Worm (Caenorhabditis elegans): ENCODE measurements around the gene M04B2.4.

Gene M04B2.4

DNA sequence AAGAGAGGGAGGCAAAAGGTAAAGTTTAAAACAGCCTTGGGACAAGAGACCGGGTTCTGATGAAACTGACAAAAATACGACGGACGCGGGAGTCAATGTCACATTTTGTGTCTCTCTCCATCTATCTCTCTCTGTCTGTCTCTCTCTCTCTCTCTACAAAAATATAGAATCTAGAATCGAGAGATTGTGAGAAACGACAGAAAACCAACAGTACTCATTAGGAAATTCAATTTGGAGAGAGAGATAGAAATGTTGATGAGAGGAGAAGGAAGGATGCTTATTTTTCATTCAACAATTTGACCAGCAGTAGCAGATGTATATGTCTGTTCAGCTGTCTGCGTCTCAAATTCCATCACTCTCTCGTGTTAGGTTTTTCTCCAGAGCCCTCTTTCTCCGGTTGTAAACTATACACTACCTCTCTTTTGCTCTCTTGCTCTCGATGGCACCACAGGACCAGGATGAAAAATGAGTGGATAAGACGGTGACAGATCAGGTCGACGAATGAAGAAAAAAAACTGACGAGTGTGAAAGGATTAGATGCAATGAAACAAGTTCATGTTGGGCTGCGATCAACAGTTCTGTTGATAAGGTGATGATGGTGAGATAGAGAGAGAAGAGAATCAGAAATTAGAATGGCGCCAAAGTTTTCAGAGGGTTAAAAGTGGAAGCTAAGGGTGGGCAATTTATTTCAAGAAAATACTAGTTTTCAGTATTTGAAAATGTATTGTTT, 31.1 kb downstream of the M04B2.4 start:
- TF ChIP-seq mcd-1 (GFP tag; IDR thresholded peaks at IDR 0.05) (no peak; the same call in 1 of the 2 replicates), attf-5 (GFP tag; optimal IDR thresholded peaks at IDR 0.05) (peak; percentile 30), ztf-26 (tag; optimal IDR thresholded peaks at IDR 0.05) (peak; percentile 44), cebp-1 (GFP tag; IDR thresholded peaks at IDR 0.05) (no peak), cebp-1 (tag; optimal IDR thresholded peaks at IDR 0.05) (peak; percentile 44)

DNA sequence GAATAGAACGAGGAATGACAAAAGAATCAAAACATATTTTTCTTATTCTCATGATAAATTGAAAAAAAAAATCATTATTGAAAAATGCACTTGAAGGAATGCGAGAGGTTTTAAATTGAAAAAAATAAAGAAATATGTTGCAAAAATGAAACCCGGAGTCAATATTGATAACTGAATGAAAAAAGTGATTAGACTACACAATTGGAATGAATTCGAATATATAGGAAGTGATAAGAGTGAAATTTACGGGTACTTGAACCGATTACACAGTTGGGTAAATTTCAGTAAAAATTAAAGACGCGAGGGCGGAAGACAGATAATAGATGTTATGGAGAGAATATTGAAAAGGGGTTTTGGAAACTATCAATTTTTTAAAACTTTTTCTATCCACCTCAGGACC, 31.8 kb downstream of the M04B2.4 start:
- no peak for TF ChIP-seq lin-26 (GFP tag; IDR thresholded peaks at IDR 0.05)
- no peak for TF ChIP-seq madf-6 (GFP tag; IDR thresholded peaks at IDR 0.05)
- TF ChIP-seq C17E4.6 (GFP tag; IDR thresholded peaks at IDR 0.05): no peak
- no peak for TF ChIP-seq madf-8 (GFP tag; conservative IDR thresholded peaks at IDR 0.05)
- peak; percentile 28 for TF ChIP-seq nhr-80 (tag; optimal IDR thresholded peaks at IDR 0.05)
- no peak for TF ChIP-seq pha-4 (tag; optimal IDR thresholded peaks at IDR 0.05)
- no peak for TF ChIP-seq mxl-1 (tag; optimal IDR thresholded peaks at IDR 0.05)

DNA sequence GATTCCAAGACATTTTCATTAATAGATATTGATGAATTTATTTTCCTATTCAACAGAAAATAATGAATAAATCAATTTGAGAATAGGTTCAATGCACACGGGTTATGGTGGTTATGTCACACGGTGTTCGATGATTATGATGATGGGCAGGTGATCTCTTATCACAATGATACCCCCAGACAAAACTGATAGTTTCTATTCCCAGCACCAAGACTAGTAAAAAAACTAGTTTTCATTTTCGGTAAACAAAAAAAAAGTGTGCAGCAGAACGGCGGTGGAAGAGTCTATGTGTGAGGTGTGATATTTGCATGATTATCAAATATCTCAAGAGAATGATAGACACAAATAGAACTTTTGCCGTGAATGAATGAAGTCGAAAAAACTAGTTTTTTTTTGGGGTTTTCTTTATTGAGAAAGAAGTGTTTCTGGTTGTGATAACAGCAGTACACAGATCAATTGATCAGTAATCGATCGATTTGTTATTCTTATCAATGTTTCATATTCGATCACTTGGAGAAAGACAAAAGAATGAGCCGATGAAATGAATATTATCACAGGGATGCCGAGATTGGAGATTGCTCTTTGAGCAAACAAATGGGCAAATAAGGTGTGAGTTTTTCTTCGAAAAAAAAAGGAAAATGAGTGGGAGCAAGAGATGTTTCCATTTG, 32.8 kb downstream of the M04B2.4 start:
- no peak for TF ChIP-seq nhr-120 (GFP tag; IDR thresholded peaks at IDR 0.05)
- no peak for TF ChIP-seq unc-62 (GFP tag; optimal IDR thresholded peaks at IDR 0.05)
- TF ChIP-seq ceh-58 (GFP tag; IDR thresholded peaks at IDR 0.05): no peak
- no peak for TF ChIP-seq ztf-26 (tag; optimal IDR thresholded peaks at IDR 0.05)
- TF ChIP-seq F49E8.2 (tag; optimal IDR thresholded peaks at IDR 0.05; ENCODE audit: insufficient read depth): no peak
- TF ChIP-seq B0035.1 (tag; optimal IDR thresholded peaks at IDR 0.05): no peak
- TF ChIP-seq nhr-80 (tag; optimal IDR thresholded peaks at IDR 0.05): peak; percentile 58
- TF ChIP-seq dpff-1 (tag; optimal IDR thresholded peaks at IDR 0.05): no peak
- 0 out of 2 replicates have a peak, but pooled peaks have one; percentile 27 for TF ChIP-seq B0336.3 (GFP tag; IDR thresholded peaks at IDR 0.05)
- no peak for TF ChIP-seq Y79H2A.3 (GFP tag; conservative IDR thresholded peaks at IDR 0.05)
- no peak for TF ChIP-seq ceh-100 (GFP tag; IDR thresholded peaks at IDR 0.05)
- TF ChIP-seq tbx-9 (tag; optimal IDR thresholded peaks at IDR 0.05; ENCODE audit: borderline replicate concordance): no peak
- no peak for TF ChIP-seq F52B5.7 (tag; optimal IDR thresholded peaks at IDR 0.05)
- TF ChIP-seq cebp-1 (GFP tag; IDR thresholded peaks at IDR 0.05): no peak
- TF ChIP-seq cebp-1 (tag; optimal IDR thresholded peaks at IDR 0.05): peak; percentile 42
- no peak for TF ChIP-seq ztf-25 (GFP tag; IDR thresholded peaks at IDR 0.05)

DNA sequence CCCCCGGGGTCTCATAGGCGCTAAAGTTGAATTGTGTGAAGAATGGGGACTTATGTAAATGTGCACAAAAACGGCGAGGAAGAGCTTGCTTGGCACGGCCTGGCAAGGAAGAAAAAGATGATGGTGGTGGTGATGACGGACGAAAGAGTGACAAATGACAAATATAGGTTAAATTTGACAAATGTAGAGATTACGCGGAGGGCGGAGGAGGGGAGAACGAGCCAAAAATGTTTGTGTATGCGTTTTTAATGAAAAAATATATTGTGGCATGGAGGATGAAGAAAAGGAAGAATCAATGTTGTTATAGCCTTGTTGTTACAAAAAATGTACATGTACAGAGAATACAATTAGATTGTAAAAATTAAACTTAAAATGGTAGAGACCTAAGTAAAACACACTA, 34.0 kb downstream of the M04B2.4 start:
- TF ChIP-seq attf-5 (GFP tag; optimal IDR thresholded peaks at IDR 0.05) (no peak), cebp-1 (GFP tag; IDR thresholded peaks at IDR 0.05) (no peak), cebp-1 (tag; optimal IDR thresholded peaks at IDR 0.05) (no peak), F55B11.4 (tag; optimal IDR thresholded peaks at IDR 0.05; ENCODE audit: borderline replicate concordance, insufficient read depth) (no peak), ceh-100 (GFP tag; IDR thresholded peaks at IDR 0.05) (no peak), nfya-2 (GFP tag; IDR thresholded peaks at IDR 0.05) (no peak), hlh-26 (GFP tag; conservative IDR thresholded peaks at IDR 0.05) (no peak), T07F8.4 (tag; optimal IDR thresholded peaks at IDR 0.05) (no peak), hmg-1.2 (GFP tag; IDR thresholded peaks at IDR 0.05) (no peak), tbp1 (GFP tag; optimal IDR thresholded peaks at IDR 0.05) (no peak), die-1 (tag; optimal IDR thresholded peaks at IDR 0.05) (no peak), hmg-20 (GFP tag; IDR thresholded peaks at IDR 0.05) (no peak), lir-1 (GFP tag; conservative IDR thresholded peaks at IDR 0.05) (no peak), C17E4.6 (GFP tag; IDR thresholded peaks at IDR 0.05) (no peak), F23B12.7 (tag; optimal IDR thresholded peaks at IDR 0.05; ENCODE audit: insufficient read depth) (no peak), ztf-25 (GFP tag; IDR thresholded peaks at IDR 0.05) (no peak), madf-3 (GFP tag; IDR thresholded peaks at IDR 0.05) (no peak), hlh-12 (tag; optimal IDR thresholded peaks at IDR 0.05) (no peak), rpc-1 (optimal IDR thresholded peaks at IDR 0.05) (no peak), rpc-1 (tag; optimal IDR thresholded peaks at IDR 0.05) (no peak), ztf-26 (tag; optimal IDR thresholded peaks at IDR 0.05) (no peak)

All from whole organism, young adult.